Worm (Caenorhabditis elegans) whole organism, late embryonic: Measurements from ENCODE around the gene Y14H12B.1.

ENCODE experiments used
- F13H6.1 ChIP-seq: sonication (generic microtip); optimal IDR thresholded peaks from 2 replicates; lab custom pipeline; 2016; ENCODE audit warnings: missing genetic modification characterization, missing compliant biosample characterization
- K02D7.2 ChIP-seq: sonication (generic microtip); optimal IDR thresholded peaks from 2 replicates; lab custom pipeline; 2017; ENCODE audit warnings: mild to moderate bottlenecking, missing genetic modification characterization, missing compliant biosample characterization
- hlh-8 ChIP-seq: sonication (generic microtip); optimal IDR thresholded peaks from 2 replicates; lab custom pipeline; 2016; ENCODE audit warnings: missing genotype, missing genetic modification characterization, missing compliant biosample characterization
- lin-11 ChIP-seq: fragments of 200-800 bp; sonication (Bioruptor generic); optimal IDR thresholded peaks from 2 replicates; lab custom pipeline; 2018; ENCODE audit warnings: mild to moderate bottlenecking, missing genetic modification characterization, missing compliant biosample characterization
- npax-4 ChIP-seq: sonication (generic microtip); optimal IDR thresholded peaks from 2 replicates; lab custom pipeline; 2016; ENCODE audit warnings: missing genetic modification characterization, missing compliant biosample characterization
- pha-4 ChIP-seq: fragments of 150-350 bp; optimal IDR thresholded peaks from 2 replicates; lab custom pipeline; 2018; ENCODE audit warnings: missing biosample characterization, missing genetic modification reagents, missing genetic modification characterization
- pqm-1 ChIP-seq: sonication (generic microtip); optimal IDR thresholded peaks from 2 replicates; lab custom pipeline; 2016; ENCODE audit warnings: missing genetic modification characterization, missing compliant biosample characterization
- rnt-1 ChIP-seq: sonication (generic microtip); optimal IDR thresholded peaks from 2 replicates; lab custom pipeline; 2016; ENCODE audit warnings: missing genetic modification characterization, missing compliant biosample characterization
- sox-2 ChIP-seq: fragments of 200-800 bp; sonication (Bioruptor generic); IDR thresholded peaks from 2 replicates; pipeline ENCODE4 v1.3.6; 2022; ENCODE audit warnings: missing genetic modification reagents, missing genetic modification characterization, missing compliant biosample characterization
- unc-3 ChIP-seq, 2 experiments: fragments of 200-800 bp in 1 of 2; sonication (Bioruptor generic) in 1 of 2; sonication (generic microtip) in 1 of 2; conservative IDR thresholded peaks in 1 of 2; optimal IDR thresholded peaks in 1 of 2; 2 replicates each; pipeline versions ENCODE4 v1.3.6 to Lab custom; 2016 to 2022; ENCODE audit warnings: missing compliant biosample characterization in 2 of 2, missing genetic modification characterization in 2 of 2, missing genetic modification reagents in 1 of 2
- zip-5 ChIP-seq: sonication (generic microtip); optimal IDR thresholded peaks from 2 replicates; lab custom pipeline; 2016; ENCODE audit warnings: missing genetic modification characterization, missing compliant biosample characterization

DNA sequence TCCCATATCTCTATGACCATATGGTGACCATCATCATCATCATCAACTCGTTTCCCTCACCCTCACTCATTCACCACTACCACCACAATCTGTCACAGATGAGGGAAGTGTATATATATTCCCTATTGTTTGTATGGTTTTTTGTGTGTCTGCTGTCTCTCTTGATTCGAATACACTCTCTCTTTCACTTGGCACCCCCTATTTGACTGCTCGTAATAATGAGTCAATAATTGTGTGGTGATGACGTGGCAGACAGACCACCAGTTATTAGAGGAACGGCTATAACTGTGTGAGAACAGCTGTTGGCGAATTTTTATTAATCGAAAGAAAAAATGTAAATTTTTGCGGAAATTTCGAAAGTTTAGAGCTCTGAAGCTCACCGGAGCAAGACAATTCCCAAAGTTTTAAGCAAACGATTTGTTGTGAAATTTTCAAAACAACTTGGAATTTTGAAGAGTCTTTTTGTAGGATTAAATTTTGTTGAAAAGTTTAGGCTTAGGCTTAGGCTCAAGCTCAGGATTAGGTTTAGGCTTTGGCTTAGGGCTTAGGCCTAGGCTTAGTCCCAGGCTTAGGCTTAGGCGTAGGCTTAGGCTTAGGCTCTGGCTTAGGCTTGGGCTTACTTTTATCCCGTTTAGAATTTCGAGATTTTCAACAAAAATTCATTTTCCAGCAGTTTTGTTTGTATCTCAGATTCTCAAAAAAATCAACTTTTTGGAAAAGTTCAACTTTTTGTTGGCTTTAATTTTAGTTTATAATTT lies 23.4 kb downstream of the Y14H12B.1 start:
- TF ChIP-seq pha-4 (tag; lab: Kevin White, UChicago) = no peak
- no peak for TF ChIP-seq F13H6.1 (tag; lab: Kevin White, UChicago)
- no peak for TF ChIP-seq pqm-1 (tag; lab: Kevin White, UChicago)
- peak; percentile 14; the same call in 1 of the 2 replicates for TF ChIP-seq sox-2 (GFP tag; lab: Robert Waterston, UW)
- TF ChIP-seq lin-11 = no peak
- no peak for TF ChIP-seq K02D7.2
- no peak for TF ChIP-seq rnt-1 (tag; lab: Kevin White, UChicago)
- TF ChIP-seq zip-5 (tag; lab: Kevin White, UChicago) = no peak
- TF ChIP-seq unc-3 (GFP tag; conservative IDR thresholded peaks at IDR 0.05; lab: Robert Waterston, UW) = no peak
- TF ChIP-seq unc-3 (tag; optimal IDR thresholded peaks at IDR 0.05; lab: Kevin White, UChicago) = no peak
- no peak for TF ChIP-seq hlh-8 (tag; lab: Kevin White, UChicago)
- no peak for TF ChIP-seq npax-4 (tag; lab: Kevin White, UChicago)
